Worm (Caenorhabditis elegans) whole organism, L3 larva: ENCODE results near the gene Y45F10C.4.

Source experiments
- ceh-82 ChIP-seq: fragments of 150-350 bp; optimal IDR thresholded peaks from 2 replicates; lab custom pipeline; 2014; ENCODE audit warnings: missing biosample characterization, missing genetic modification characterization
- nfya-1 ChIP-seq: sonication (generic microtip); optimal IDR thresholded peaks from 2 replicates; lab custom pipeline; 2017; ENCODE audit warnings: missing genetic modification characterization, mild to moderate bottlenecking, missing compliant biosample characterization, antibody characterized with exemption, moderate library complexity; ENCODE audit not compliant: insufficient read depth
- nhr-11 ChIP-seq: fragments of 150-350 bp; optimal IDR thresholded peaks from 2 replicates; lab custom pipeline; 2014; ENCODE audit warnings: missing biosample characterization, missing genetic modification characterization
- nhr-237 ChIP-seq: fragments of 150-350 bp; optimal IDR thresholded peaks from 2 replicates; lab custom pipeline; 2014; ENCODE audit warnings: missing biosample characterization, missing genetic modification characterization
- nhr-76 ChIP-seq: fragments of 150-350 bp; sonication (generic microtip); optimal IDR thresholded peaks from 5 replicates; lab custom pipeline; 2014; ENCODE audit warnings: missing biosample characterization, missing genetic modification characterization
- nhr-77 ChIP-seq: fragments of 150-350 bp; optimal IDR thresholded peaks from 2 replicates; lab custom pipeline; 2014; ENCODE audit warnings: missing biosample characterization, missing genetic modification characterization
- pha-4 ChIP-seq: fragments of 150-350 bp; optimal IDR thresholded peaks from 2 replicates; lab custom pipeline; 2014; ENCODE audit warnings: missing biosample characterization, missing genetic modification reagents, missing genetic modification characterization
- unc-39 ChIP-seq: sonication (generic microtip); optimal IDR thresholded peaks from 4 replicates; lab custom pipeline; 2017; ENCODE audit warnings: missing biosample characterization, missing genetic modification characterization
- unc-62 ChIP-seq: fragments of 150-350 bp; sonication (generic microtip); optimal IDR thresholded peaks from 4 replicates; lab custom pipeline; 2014; ENCODE audit warnings: missing biosample characterization, missing genetic modification reagents, missing genetic modification characterization
- zag-1 ChIP-seq: fragments of 150-350 bp; optimal IDR thresholded peaks from 2 replicates; lab custom pipeline; 2014; ENCODE audit warnings: missing biosample characterization, missing genetic modification characterization
- ztf-11 ChIP-seq: fragments of 150-350 bp; optimal IDR thresholded peaks from 2 replicates; lab custom pipeline; 2014; ENCODE audit warnings: missing biosample characterization, missing genetic modification characterization
- ztf-4 ChIP-seq: fragments of 150-350 bp; optimal IDR thresholded peaks from 2 replicates; lab custom pipeline; 2014; ENCODE audit warnings: missing biosample characterization, missing genetic modification characterization

ce11 chrIV:13695302-13695701 is 31.3 kb upstream of the Y45F10C.4 start:
- TF ChIP-seq unc-62 (GFP tag; lab: Kevin White, UChicago), result no peak
- no peak for TF ChIP-seq nhr-77 (tag; lab: Kevin White, UChicago)
- no peak for TF ChIP-seq nhr-11
- no peak for TF ChIP-seq ztf-4 (tag; lab: Kevin White, UChicago)
- TF ChIP-seq nhr-237, result no peak
- no peak for TF ChIP-seq unc-39
- TF ChIP-seq ztf-11 (tag; lab: Kevin White, UChicago), result no peak
- no peak for TF ChIP-seq zag-1 (tag; lab: Kevin White, UChicago)
- no peak for TF ChIP-seq ceh-82
- TF ChIP-seq nhr-76 (tag; lab: Kevin White, UChicago), result no peak
- no peak for TF ChIP-seq pha-4
- TF ChIP-seq nfya-1 (tag; lab: Kevin White, UChicago), result no peak
